Fruit fly (Drosophila melanogaster) whole organism, embryonic: ENCODE results near the gene Apoltp.

Experiments
- ATbp ChIP-seq: fragments of 200-800 bp; sonication (Bioruptor generic); optimal IDR thresholded peaks from 2 replicates; lab custom pipeline; 2017; ENCODE audit warnings: missing biosample characterization, mild to moderate bottlenecking, missing genetic modification characterization, missing genetic modification reagents
- Atf-2 ChIP-seq: fragments of 200-800 bp; sonication (Bioruptor generic); optimal IDR thresholded peaks from 2 replicates; lab custom pipeline; 2016; ENCODE audit warnings: missing biosample characterization, missing genetic modification characterization
- Awh ChIP-seq: fragments of 200-800 bp; sonication (Bioruptor generic); IDR thresholded peaks from 2 replicates; pipeline ENCODE4, ENCODE4 v1.3.6; 2022; ENCODE audit warnings: missing biosample characterization, missing genetic modification characterization
- Bdp1 ChIP-seq: fragments of 200-800 bp; sonication (Bioruptor generic); optimal IDR thresholded peaks from 3 replicates; lab custom pipeline; 2016; ENCODE audit warnings: missing biosample characterization, missing genetic modification characterization
- Bteb2 ChIP-seq: fragments of 200-800 bp; sonication (Bioruptor generic); optimal IDR thresholded peaks from 2 replicates; lab custom pipeline; 2016; ENCODE audit warnings: missing biosample characterization, missing genetic modification characterization
- CG10267 ChIP-seq: fragments of 200-800 bp; sonication (Bioruptor generic); optimal IDR thresholded peaks from 2 replicates; lab custom pipeline; 2018; ENCODE audit warnings: missing biosample characterization, mild to moderate bottlenecking, missing genetic modification characterization, moderate library complexity
- CG10431 ChIP-seq: fragments of 200-800 bp; sonication (Bioruptor generic); optimal IDR thresholded peaks from 3 replicates; lab custom pipeline; 2018; ENCODE audit warnings: missing biosample characterization, mild to moderate bottlenecking, missing genetic modification characterization
- CG12299 ChIP-seq: fragments of 200-800 bp; sonication (Bioruptor generic); optimal IDR thresholded peaks from 2 replicates; lab custom pipeline; 2018; ENCODE audit warnings: missing biosample characterization, mild to moderate bottlenecking, missing genetic modification characterization
- CG13424 ChIP-seq: fragments of 200-800 bp; sonication (Bioruptor generic); optimal IDR thresholded peaks from 2 replicates; lab custom pipeline; 2019; ENCODE audit warnings: missing biosample characterization, mild to moderate bottlenecking, missing genetic modification characterization, moderate library complexity
- CG14965 ChIP-seq: fragments of 200-800 bp; sonication (Bioruptor generic); optimal IDR thresholded peaks from 2 replicates; lab custom pipeline; 2016; ENCODE audit warnings: missing biosample characterization, missing genetic modification characterization, borderline replicate concordance
- CG15011 ChIP-seq: fragments of 200-800 bp; sonication (Bioruptor generic); optimal IDR thresholded peaks from 3 replicates; lab custom pipeline; 2018; ENCODE audit warnings: missing biosample characterization, mild to moderate bottlenecking, missing genetic modification characterization
- CG17328 ChIP-seq: fragments of 200-800 bp; sonication (Bioruptor generic); IDR thresholded peaks from 2 replicates; pipeline ENCODE4 v1.3.6; 2022; ENCODE audit warnings: missing biosample characterization, missing genetic modification characterization
- CG18599 ChIP-seq: fragments of 200-800 bp; sonication (Bioruptor generic); optimal IDR thresholded peaks from 3 replicates; lab custom pipeline; 2017; ENCODE audit warnings: missing biosample characterization, missing genetic modification characterization, mild to moderate bottlenecking, moderate library complexity, missing genetic modification reagents
- CG2889 ChIP-seq: fragments of 200-800 bp; sonication (Bioruptor generic); IDR thresholded peaks from 3 replicates; pipeline ENCODE4 v1.3.6; 2022; ENCODE audit warnings: missing biosample characterization, missing genetic modification characterization
- CG30020 ChIP-seq: fragments of 200-800 bp; optimal IDR thresholded peaks from 2 replicates; lab custom pipeline; 2019; ENCODE audit warnings: missing biosample characterization, mild to moderate bottlenecking, missing genetic modification characterization, moderate library complexity
- CG33213 ChIP-seq: fragments of 200-800 bp; sonication (Bioruptor generic); optimal IDR thresholded peaks from 3 replicates; lab custom pipeline; 2016; ENCODE audit warnings: missing biosample characterization, missing genetic modification characterization
- CG4282 ChIP-seq: fragments of 200-800 bp; sonication (Bioruptor generic); optimal IDR thresholded peaks from 2 replicates; lab custom pipeline; 2016; ENCODE audit warnings: missing biosample characterization, missing genetic modification characterization
- CG6654 ChIP-seq: fragments of 200-800 bp; sonication (Bioruptor generic); optimal IDR thresholded peaks from 2 replicates; lab custom pipeline; 2017; ENCODE audit warnings: missing biosample characterization, mild to moderate bottlenecking, missing genetic modification characterization
- CG7786 ChIP-seq: fragments of 200-800 bp; sonication (Bioruptor generic); optimal IDR thresholded peaks from 2 replicates; lab custom pipeline; 2016; ENCODE audit warnings: missing biosample characterization, missing genetic modification characterization
- CG9215 ChIP-seq: fragments of 200-800 bp; sonication (Bioruptor generic); IDR thresholded peaks from 2 replicates; pipeline ENCODE4 v1.3.6; 2022; ENCODE audit warnings: missing biosample characterization, missing genetic modification characterization
- Doc2 ChIP-seq: fragments of 200-800 bp; sonication (Bioruptor generic); IDR thresholded peaks from 2 replicates; pipeline ENCODE4 v1.3.6; 2022; ENCODE audit warnings: missing biosample characterization, missing genetic modification characterization
- Drgx ChIP-seq: fragments of 200-800 bp; sonication (Bioruptor generic); IDR thresholded peaks from 2 replicates; pipeline ENCODE4 v1.3.6; 2022; ENCODE audit warnings: missing biosample characterization, missing genetic modification characterization
- E2f1 ChIP-seq: fragments of 200-800 bp; sonication (Bioruptor generic); IDR thresholded peaks from 2 replicates; pipeline ENCODE4 v1.3.6; 2022; ENCODE audit warnings: missing biosample characterization, missing genetic modification characterization
- Gug ChIP-seq: fragments of 200-800 bp; sonication (Bioruptor generic); IDR thresholded peaks from 4 replicates; pipeline ENCODE4 v1.3.6; 2022; ENCODE audit warnings: missing biosample characterization, missing genetic modification characterization
- H2.0 ChIP-seq: fragments of 200-800 bp; sonication (Bioruptor generic); IDR thresholded peaks from 2 replicates; pipeline ENCODE4 v1.3.6; 2022; ENCODE audit warnings: missing biosample characterization, missing genetic modification characterization
- HLH54F ChIP-seq: fragments of 200-800 bp; sonication (Bioruptor generic); optimal IDR thresholded peaks from 3 replicates; lab custom pipeline; 2016; ENCODE audit warnings: missing biosample characterization, missing genetic modification characterization
- Hey ChIP-seq: fragments of 200-800 bp; sonication (Bioruptor generic); optimal IDR thresholded peaks from 3 replicates; lab custom pipeline; 2018; ENCODE audit warnings: missing biosample characterization, mild to moderate bottlenecking, missing genetic modification characterization
- HmgZ ChIP-seq: fragments of 200-800 bp; sonication (Bioruptor generic); optimal IDR thresholded peaks from 2 replicates; lab custom pipeline; 2018; ENCODE audit warnings: missing biosample characterization, mild to moderate bottlenecking, missing genetic modification characterization
- Hr39 ChIP-seq: fragments of >200 bp; optimal IDR thresholded peaks from 2 replicates; lab custom pipeline; 2017
- MBD-R2 ChIP-seq: fragments of 200-800 bp; sonication (Bioruptor generic); IDR thresholded peaks from 2 replicates; pipeline ENCODE4 v1.3.6; 2022; ENCODE audit warnings: missing biosample characterization, missing genetic modification characterization
- NC2β ChIP-seq: fragments of 200-800 bp; sonication (Bioruptor generic); optimal IDR thresholded peaks from 2 replicates; lab custom pipeline; 2016; ENCODE audit warnings: missing biosample characterization, missing genetic modification characterization
- PHDP ChIP-seq: fragments of 200-800 bp; sonication (Bioruptor generic); optimal IDR thresholded peaks from 3 replicates; lab custom pipeline; 2018; ENCODE audit warnings: missing biosample characterization, mild to moderate bottlenecking, missing genetic modification characterization, moderate library complexity
- Six4 ChIP-seq: fragments of 200-800 bp; sonication (Bioruptor generic); optimal IDR thresholded peaks from 2 replicates; lab custom pipeline; 2016; ENCODE audit warnings: missing biosample characterization, missing genetic modification characterization
- Sox102F ChIP-seq: fragments of 200-800 bp; sonication (Bioruptor generic); optimal IDR thresholded peaks from 2 replicates; lab custom pipeline; 2018; ENCODE audit warnings: missing biosample characterization, mild to moderate bottlenecking, missing genetic modification characterization, moderate library complexity
- Ssrp ChIP-seq: fragments of 200-800 bp; sonication (Bioruptor generic); optimal IDR thresholded peaks from 2 replicates; lab custom pipeline; 2018; ENCODE audit warnings: missing biosample characterization, mild to moderate bottlenecking, missing genetic modification characterization, moderate library complexity
- bigmax ChIP-seq: fragments of 200-800 bp; sonication (Bioruptor generic); optimal IDR thresholded peaks from 2 replicates; lab custom pipeline; 2018; ENCODE audit warnings: missing biosample characterization, mild to moderate bottlenecking, missing genetic modification characterization
- cg ChIP-seq: fragments of 200-800 bp; sonication (Bioruptor generic); optimal IDR thresholded peaks from 3 replicates; lab custom pipeline; 2019; ENCODE audit warnings: missing biosample characterization, mild to moderate bottlenecking, missing genetic modification characterization, moderate library complexity
- corto ChIP-seq: fragments of 200-800 bp; sonication (Bioruptor generic); optimal IDR thresholded peaks from 2 replicates; lab custom pipeline; 2016; ENCODE audit warnings: missing biosample characterization, mild to moderate bottlenecking, missing genetic modification characterization, moderate library complexity
- croc ChIP-seq: fragments of 200-800 bp; sonication (Bioruptor generic); conservative IDR thresholded peaks from 3 replicates; pipeline ENCODE4 v1.3.6; 2022; ENCODE audit warnings: missing biosample characterization, missing genetic modification characterization
- crp ChIP-seq, 2 experiments: fragments of 200-800 bp; sonication (Bioruptor generic); optimal IDR thresholded peaks; 2 replicates in 1 of 2; 3 replicates in 1 of 2; lab custom pipeline; 2017; ENCODE audit warnings: missing biosample characterization in 2 of 2, missing genetic modification characterization in 2 of 2, mild to moderate bottlenecking in 1 of 2, moderate library complexity in 1 of 2
- dm ChIP-seq: fragments of 200-800 bp; sonication (Bioruptor generic); optimal IDR thresholded peaks from 3 replicates; lab custom pipeline; 2016; ENCODE audit warnings: missing biosample characterization, missing genetic modification characterization
- dpn ChIP-seq, 2 experiments: fragments of 200-800 bp; sonication (Bioruptor generic); optimal IDR thresholded peaks; 3 replicates each; lab custom pipeline; 2016; ENCODE audit warnings: missing biosample characterization in 2 of 2, missing genetic modification characterization in 2 of 2
- ftz-f1 ChIP-seq: fragments of 200-800 bp; sonication (Bioruptor generic); optimal IDR thresholded peaks from 2 replicates; lab custom pipeline; 2016; ENCODE audit warnings: missing biosample characterization, missing genetic modification characterization
- jing ChIP-seq: fragments of 200-800 bp; sonication (Bioruptor generic); optimal IDR thresholded peaks from 2 replicates; lab custom pipeline; 2018; ENCODE audit warnings: missing biosample characterization, mild to moderate bottlenecking, missing genetic modification characterization
- lmd ChIP-seq: fragments of 200-800 bp; sonication (Bioruptor generic); IDR thresholded peaks from 2 replicates; pipeline ENCODE4 v1.3.6; 2022; ENCODE audit warnings: missing biosample characterization, missing genetic modification characterization
- prd ChIP-seq, 3 experiments: fragments of >200 bp in 2 of 3; fragments of 200-800 bp in 1 of 3; sonication (Bioruptor generic) in 1 of 3; optimal IDR thresholded peaks in 2 of 3; IDR thresholded peaks in 1 of 3; 2 replicates in 2 of 3; 3 replicates in 1 of 3; pipeline versions ENCODE4 v1.3.6 to Lab custom; 2017 to 2022; ENCODE audit warnings: missing biosample characterization in 1 of 3, missing genetic modification characterization in 1 of 3
- rib ChIP-seq: fragments of 200-800 bp; sonication (Bioruptor generic); IDR thresholded peaks from 2 replicates; pipeline ENCODE4 v1.3.6; 2022; ENCODE audit warnings: missing biosample characterization, missing genetic modification characterization
- sim ChIP-seq: fragments of 200-800 bp; sonication (Bioruptor generic); IDR thresholded peaks from 2 replicates; pipeline ENCODE4 v1.3.6; 2022; ENCODE audit warnings: missing biosample characterization, missing genetic modification characterization
- slp2 ChIP-seq: fragments of 200-800 bp; sonication (Bioruptor generic); optimal IDR thresholded peaks from 2 replicates; lab custom pipeline; 2016; ENCODE audit warnings: missing biosample characterization, missing genetic modification characterization
- tio ChIP-seq: fragments of 200-800 bp; sonication (Bioruptor generic); optimal IDR thresholded peaks from 2 replicates; lab custom pipeline; 2017; ENCODE audit warnings: missing biosample characterization, missing genetic modification characterization, inconsistent platforms
- zf30C ChIP-seq: fragments of 200-800 bp; sonication (Bioruptor generic); optimal IDR thresholded peaks from 3 replicates; lab custom pipeline; 2018; ENCODE audit warnings: missing biosample characterization, mild to moderate bottlenecking, missing genetic modification characterization

The Apoltp gene

dm6 chr2L:9660516-9660920 is 26.5 kb downstream of the Apoltp start (continued):
- peak; percentile 80 for TF ChIP-seq PHDP (tag; lab: Kevin White, UChicago)
- peak; percentile 58 for TF ChIP-seq HmgZ
- peak; percentile 36 for TF ChIP-seq CG17328
- TF ChIP-seq MBD-R2 (GFP tag; lab: Robert Waterston, UW), result peak; percentile 43
- TF ChIP-seq NC2β (GFP tag; lab: Kevin White, UChicago), result no peak
- peak; percentile 46 to 62 for TF ChIP-seq dpn (GFP tag; optimal IDR thresholded peaks at IDR 0.05; lab: Kevin White, UChicago)
- TF ChIP-seq bigmax (GFP tag; lab: Kevin White, UChicago), result no peak
- peak; percentile 63 for TF ChIP-seq zf30C (GFP tag; lab: Kevin White, UChicago)
- peak; percentile 55 for TF ChIP-seq slp2
- TF ChIP-seq CG33213, result no peak
- peak; percentile 57 for TF ChIP-seq Bdp1 (GFP tag; lab: Kevin White, UChicago)
- TF ChIP-seq CG15011, result peak; percentile 71
- no peak for TF ChIP-seq Six4 (GFP tag; lab: Kevin White, UChicago)
- TF ChIP-seq Atf-2 (GFP tag; lab: Kevin White, UChicago), result peak; percentile 10
- no peak for TF ChIP-seq corto (GFP tag; lab: Kevin White, UChicago)
- TF ChIP-seq CG6654 (GFP tag; lab: Kevin White, UChicago), result peak; percentile 44
- TF ChIP-seq CG7786 (GFP tag; lab: Kevin White, UChicago), result peak; percentile 63
- peak; percentile 66 for TF ChIP-seq CG12299 (tag; lab: Kevin White, UChicago)
- TF ChIP-seq ftz-f1, result peak; percentile 41
- TF ChIP-seq Sox102F (GFP tag; lab: Kevin White, UChicago), result peak; percentile 70
- 0 out of 2 replicates have a peak, but pooled peaks have one; percentile 35 for TF ChIP-seq Awh (GFP tag; lab: Robert Waterston, UW)
- peak; percentile 74 for TF ChIP-seq HLH54F (GFP tag; lab: Kevin White, UChicago)
- TF ChIP-seq ATbp (GFP tag; lab: Kevin White, UChicago), result peak; percentile 64
- TF ChIP-seq CG10431, result no peak
- TF ChIP-seq E2f1 (GFP tag; lab: Robert Waterston, UW), result peak; percentile 61
- TF ChIP-seq croc, result peak; percentile 42; the same call in 2 of the 3 replicates
- TF ChIP-seq CG13424 (tag; lab: Kevin White, UChicago), result peak; percentile 81
- peak; percentile 60; the same call in 2 of the 3 replicates for TF ChIP-seq CG2889 (GFP tag; lab: Robert Waterston, UW)
- 0 out of 2 replicates have a peak, but pooled peaks have one; percentile 25 for TF ChIP-seq H2.0
- peak in 1 of 2 experiments; percentile 5 for TF ChIP-seq crp (GFP tag; optimal IDR thresholded peaks at IDR 0.05; lab: Kevin White, UChicago)
- no peak for TF ChIP-seq Hr39 (lab: Kevin White, UChicago)
- no peak for TF ChIP-seq sim
- TF ChIP-seq rib (GFP tag; lab: Robert Waterston, UW), result no peak
- peak; percentile 65 for TF ChIP-seq CG10267 (tag; lab: Kevin White, UChicago)
- TF ChIP-seq CG4282, result no peak
- TF ChIP-seq cg (GFP tag; lab: Kevin White, UChicago), result no peak
- peak; percentile 52 for TF ChIP-seq tio (GFP tag; lab: Kevin White, UChicago)
- TF ChIP-seq CG9215 (GFP tag; lab: Robert Waterston, UW), result peak; percentile 80
- no peak for TF ChIP-seq jing
- TF ChIP-seq CG18599 (GFP tag; lab: Kevin White, UChicago), result peak; percentile 96
- TF ChIP-seq Gug (GFP tag; lab: Robert Waterston, UW), result peak; percentile 66; the same call in 1 of the 4 replicates
- TF ChIP-seq CG14965 (GFP tag; lab: Kevin White, UChicago), result no peak
- TF ChIP-seq Ssrp, result peak; percentile 66
- TF ChIP-seq Bteb2 (GFP tag; lab: Kevin White, UChicago), result peak; percentile 23
- peak; percentile 76 for TF ChIP-seq lmd (GFP tag; lab: Robert Waterston, UW)
- no peak for TF ChIP-seq Doc2
- TF ChIP-seq prd (optimal IDR thresholded peaks at IDR 0.05; lab: Kevin White, UChicago), result no peak
- peak; percentile 78 for TF ChIP-seq prd (GFP tag; IDR thresholded peaks at IDR 0.05; lab: Robert Waterston, UW)
- TF ChIP-seq dm, result no peak
- TF ChIP-seq Drgx (GFP tag; lab: Robert Waterston, UW), result 0 out of 2 replicates have a peak, but pooled peaks have one; percentile 29
- no peak for TF ChIP-seq Hey (tag; lab: Kevin White, UChicago)
- TF ChIP-seq CG30020 (tag; lab: Kevin White, UChicago), result no peak
